Fruit fly (Drosophila melanogaster) whole organism, embryonic: ENCODE results near the gene CaMKI.

Experiments
- ATbp ChIP-seq: fragments of 200-800 bp; sonication (Bioruptor generic); optimal IDR thresholded peaks from 2 replicates; lab custom pipeline; 2017; ENCODE audit warnings: missing biosample characterization, mild to moderate bottlenecking, missing genetic modification characterization, missing genetic modification reagents
- Blimp-1 ChIP-seq: fragments of 200-800 bp; sonication (Bioruptor generic); optimal IDR thresholded peaks from 3 replicates; lab custom pipeline; 2018; ENCODE audit warnings: missing biosample characterization, missing genetic modification characterization, mild to moderate bottlenecking, moderate library complexity, missing genetic modification reagents
- CG10274 ChIP-seq: fragments of 200-800 bp; sonication (Bioruptor generic); optimal IDR thresholded peaks from 3 replicates; lab custom pipeline; 2017; ENCODE audit warnings: missing biosample characterization, mild to moderate bottlenecking, missing genetic modification characterization
- CG11504 ChIP-seq: fragments of 200-800 bp; sonication (Bioruptor generic); optimal IDR thresholded peaks from 3 replicates; lab custom pipeline; 2019; ENCODE audit warnings: missing biosample characterization, mild to moderate bottlenecking, missing genetic modification characterization, moderate library complexity
- CG11695 ChIP-seq: fragments of 200-800 bp; sonication (Bioruptor generic); IDR thresholded peaks from 3 replicates; pipeline ENCODE4 v1.3.6; 2022; ENCODE audit warnings: missing biosample characterization, missing genetic modification characterization
- CG12942 ChIP-seq: fragments of 200-800 bp; sonication (Bioruptor generic); optimal IDR thresholded peaks from 3 replicates; lab custom pipeline; 2016; ENCODE audit warnings: missing biosample characterization, missing genetic modification characterization
- CG13894 ChIP-seq: fragments of 200-800 bp; sonication (Bioruptor generic); optimal IDR thresholded peaks from 3 replicates; lab custom pipeline; 2018; ENCODE audit warnings: missing biosample characterization, mild to moderate bottlenecking, missing genetic modification characterization, moderate library complexity
- CG14710 ChIP-seq: fragments of 200-800 bp; sonication (Bioruptor generic); optimal IDR thresholded peaks from 3 replicates; lab custom pipeline; 2019; ENCODE audit warnings: missing biosample characterization, mild to moderate bottlenecking, missing genetic modification characterization, moderate library complexity
- CG14860 ChIP-seq: fragments of 200-800 bp; sonication (Bioruptor generic); IDR thresholded peaks from 3 replicates; pipeline ENCODE4 v1.3.6; 2022; ENCODE audit warnings: missing biosample characterization, missing genetic modification characterization; ENCODE audit not compliant: partially characterized antibody
- CG16813 ChIP-seq: fragments of 200-800 bp; sonication (Bioruptor generic); IDR thresholded peaks from 3 replicates; pipeline ENCODE4 v1.3.6; 2022; ENCODE audit warnings: missing biosample characterization, missing genetic modification characterization; ENCODE audit not compliant: partially characterized antibody
- CG2199 ChIP-seq: fragments of 200-800 bp; sonication (Bioruptor generic); IDR thresholded peaks from 3 replicates; pipeline ENCODE4 v1.3.6; 2022; ENCODE audit warnings: missing biosample characterization, missing genetic modification characterization
- CG2875 ChIP-seq: fragments of 200-800 bp; sonication (Bioruptor generic); optimal IDR thresholded peaks from 2 replicates; lab custom pipeline; 2017; ENCODE audit warnings: missing biosample characterization, mild to moderate bottlenecking, missing genetic modification characterization, missing genetic modification reagents
- CG32532 ChIP-seq: fragments of 200-800 bp; sonication (Bioruptor generic); IDR thresholded peaks from 2 replicates; pipeline ENCODE4 v1.3.6; 2022; ENCODE audit warnings: missing biosample characterization, missing genetic modification characterization
- CG3995 ChIP-seq: fragments of 200-800 bp; sonication (Bioruptor generic); optimal IDR thresholded peaks from 3 replicates; lab custom pipeline; 2016; ENCODE audit warnings: missing biosample characterization, missing genetic modification characterization
- CG4707 ChIP-seq: fragments of 200-800 bp; sonication (Bioruptor generic); optimal IDR thresholded peaks from 2 replicates; lab custom pipeline; 2018; ENCODE audit warnings: missing biosample characterization, mild to moderate bottlenecking, missing genetic modification characterization, moderate library complexity
- CG6791 ChIP-seq: fragments of 200-800 bp; sonication (Bioruptor generic); IDR thresholded peaks from 3 replicates; pipeline ENCODE4 v1.3.6; 2022; ENCODE audit warnings: missing biosample characterization, missing genetic modification characterization; ENCODE audit not compliant: partially characterized antibody
- CG8388 ChIP-seq: fragments of 200-800 bp; sonication (Bioruptor generic); optimal IDR thresholded peaks from 2 replicates; lab custom pipeline; 2019; ENCODE audit warnings: missing biosample characterization, mild to moderate bottlenecking, missing genetic modification characterization, moderate library complexity
- CrebB ChIP-seq: fragments of 200-800 bp; sonication (Bioruptor generic); optimal IDR thresholded peaks from 3 replicates; lab custom pipeline; 2018; ENCODE audit warnings: missing biosample characterization, mild to moderate bottlenecking, missing genetic modification characterization
- Doc3 ChIP-seq: fragments of 200-800 bp; sonication (Bioruptor generic); IDR thresholded peaks from 3 replicates; pipeline ENCODE4 v1.3.6; 2022; ENCODE audit warnings: missing biosample characterization, missing genetic modification characterization; ENCODE audit not compliant: partially characterized antibody
- Nf-YC ChIP-seq: fragments of 200-800 bp; optimal IDR thresholded peaks from 3 replicates; lab custom pipeline; 2019; ENCODE audit warnings: missing biosample characterization, mild to moderate bottlenecking, missing genetic modification characterization, moderate library complexity
- Opbp ChIP-seq: fragments of 200-800 bp; sonication (Bioruptor generic); IDR thresholded peaks from 3 replicates; pipeline ENCODE4 v1.3.6; 2022; ENCODE audit warnings: missing biosample characterization, missing genetic modification characterization; ENCODE audit not compliant: partially characterized antibody
- PHDP ChIP-seq: fragments of 200-800 bp; sonication (Bioruptor generic); optimal IDR thresholded peaks from 3 replicates; lab custom pipeline; 2018; ENCODE audit warnings: missing biosample characterization, mild to moderate bottlenecking, missing genetic modification characterization, moderate library complexity
- Ssrp ChIP-seq: fragments of 200-800 bp; sonication (Bioruptor generic); optimal IDR thresholded peaks from 2 replicates; lab custom pipeline; 2018; ENCODE audit warnings: missing biosample characterization, mild to moderate bottlenecking, missing genetic modification characterization, moderate library complexity
- Stat92E ChIP-seq, 3 experiments: fragments of >200 bp in 2 of 3; fragments of 200-800 bp in 1 of 3; sonication (Bioruptor generic) in 1 of 3; optimal IDR thresholded peaks; 2 replicates each; lab custom pipeline; 2017 to 2019; ENCODE audit warnings: missing biosample characterization in 3 of 3, missing genetic modification characterization in 3 of 3, mild to moderate bottlenecking in 1 of 3, moderate library complexity in 1 of 3
- ab ChIP-seq: fragments of 200-800 bp; sonication (Bioruptor generic); optimal IDR thresholded peaks from 2 replicates; lab custom pipeline; 2016; ENCODE audit warnings: missing biosample characterization, missing genetic modification characterization
- aop ChIP-seq: fragments of 200-800 bp; sonication (Bioruptor generic); IDR thresholded peaks from 2 replicates; pipeline ENCODE4 v1.3.6; 2022; ENCODE audit warnings: missing biosample characterization, missing genetic modification characterization
- chif ChIP-seq, 2 experiments: fragments of 200-800 bp; sonication (Bioruptor generic); optimal IDR thresholded peaks; 3 replicates each; lab custom pipeline; 2016; ENCODE audit warnings: missing biosample characterization in 2 of 2, missing genetic modification characterization in 2 of 2
- chinmo ChIP-seq: fragments of 200-800 bp; sonication (Bioruptor generic); IDR thresholded peaks from 4 replicates; pipeline ENCODE4 v1.3.6; 2022; ENCODE audit warnings: missing biosample characterization, missing genetic modification characterization; ENCODE audit not compliant: partially characterized antibody
- crp ChIP-seq, 2 experiments: fragments of 200-800 bp; sonication (Bioruptor generic); optimal IDR thresholded peaks; 2 replicates in 1 of 2; 3 replicates in 1 of 2; lab custom pipeline; 2017; ENCODE audit warnings: missing biosample characterization in 2 of 2, missing genetic modification characterization in 2 of 2, mild to moderate bottlenecking in 1 of 2, moderate library complexity in 1 of 2
- dmrt99B ChIP-seq: fragments of 200-800 bp; sonication (Bioruptor generic); optimal IDR thresholded peaks from 2 replicates; lab custom pipeline; 2018; ENCODE audit warnings: missing biosample characterization, mild to moderate bottlenecking, missing genetic modification characterization, moderate library complexity
- emc ChIP-seq: fragments of 200-800 bp; sonication (Bioruptor generic); optimal IDR thresholded peaks from 2 replicates; lab custom pipeline; 2016; ENCODE audit warnings: missing biosample characterization, missing genetic modification characterization
- ems ChIP-seq: fragments of 200-800 bp; sonication (Bioruptor generic); optimal IDR thresholded peaks from 3 replicates; lab custom pipeline; 2016; ENCODE audit warnings: missing biosample characterization, missing genetic modification characterization
- ewg ChIP-seq: fragments of 200-800 bp; sonication (Bioruptor generic); optimal IDR thresholded peaks from 3 replicates; lab custom pipeline; 2017; ENCODE audit warnings: mild to moderate bottlenecking, missing biosample characterization, missing genetic modification reagents, missing genetic modification characterization
- gro ChIP-seq: fragments of 200-800 bp; sonication (Bioruptor generic); optimal IDR thresholded peaks from 2 replicates; lab custom pipeline; 2016; ENCODE audit warnings: missing biosample characterization, missing genetic modification characterization
- kni ChIP-seq: fragments of 200-800 bp; sonication (Bioruptor generic); optimal IDR thresholded peaks from 3 replicates; lab custom pipeline; 2017; ENCODE audit warnings: mild to moderate bottlenecking, missing biosample characterization, missing genetic modification reagents, missing genetic modification characterization
- onecut ChIP-seq: fragments of 200-800 bp; sonication (Bioruptor generic); IDR thresholded peaks from 2 replicates; pipeline ENCODE4 v1.3.6; 2022; ENCODE audit warnings: missing biosample characterization, missing genetic modification characterization
- p53 ChIP-seq: fragments of 200-800 bp; sonication (Bioruptor generic); optimal IDR thresholded peaks from 2 replicates; lab custom pipeline; 2016; ENCODE audit warnings: missing biosample characterization, missing genetic modification characterization
- schlank ChIP-seq: fragments of 200-800 bp; sonication (Bioruptor generic); optimal IDR thresholded peaks from 2 replicates; lab custom pipeline; 2018; ENCODE audit warnings: missing biosample characterization, mild to moderate bottlenecking, missing genetic modification characterization
- sd ChIP-seq: fragments of 200-800 bp; sonication (Bioruptor generic); optimal IDR thresholded peaks from 3 replicates; lab custom pipeline; 2018; ENCODE audit warnings: missing biosample characterization, mild to moderate bottlenecking, missing genetic modification characterization, moderate library complexity
- sens ChIP-seq: fragments of 200-800 bp; sonication (Bioruptor generic); peaks from one replicate; lab custom pipeline; 2016; ENCODE audit warnings: missing biosample characterization, missing genetic modification characterization
- slp2 ChIP-seq: fragments of 200-800 bp; sonication (Bioruptor generic); optimal IDR thresholded peaks from 2 replicates; lab custom pipeline; 2016; ENCODE audit warnings: missing biosample characterization, missing genetic modification characterization
- vnd ChIP-seq: fragments of 200-800 bp; sonication (Bioruptor generic); IDR thresholded peaks from 3 replicates; pipeline ENCODE4 v1.3.6; 2022; ENCODE audit warnings: missing biosample characterization, missing genetic modification characterization; ENCODE audit not compliant: partially characterized antibody
- yki ChIP-seq: fragments of >200 bp; optimal IDR thresholded peaks from 3 replicates; lab custom pipeline; 2018
- z ChIP-seq: fragments of 200-800 bp; sonication (Bioruptor generic); IDR thresholded peaks from 3 replicates; pipeline ENCODE4 v1.3.6; 2022; ENCODE audit warnings: missing biosample characterization, missing genetic modification characterization

Gene CaMKI

DNA sequence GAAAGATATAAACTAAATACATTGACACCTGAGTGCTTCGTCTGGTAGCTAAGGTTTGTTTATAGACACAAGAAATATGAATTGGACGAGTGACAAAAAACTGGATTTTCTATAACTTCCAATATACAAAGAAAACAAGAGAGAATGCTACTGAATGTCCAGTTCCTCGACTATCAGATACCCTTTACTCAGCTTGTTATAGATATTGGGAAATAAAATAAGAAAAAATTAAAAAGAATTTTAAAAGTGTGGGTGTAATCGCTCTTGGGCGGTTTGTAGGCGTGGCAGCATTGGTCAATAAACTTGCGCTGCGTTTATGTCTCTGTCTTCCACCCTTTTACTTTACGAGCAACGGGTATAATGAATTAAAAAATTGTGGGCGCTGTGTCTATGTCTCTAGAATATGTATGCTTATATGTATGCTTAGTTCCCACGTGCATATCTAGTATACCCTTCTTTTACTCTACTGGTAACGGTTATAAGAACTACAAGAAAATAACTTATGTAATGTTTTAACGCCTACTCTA lies 53.1 kb downstream of the CaMKI start (continued):
- TF ChIP-seq vnd (GFP tag; lab: Robert Waterston, UW) (peak; percentile 34; the same call in 1 of the 3 replicates), schlank (no peak), CG14860 (peak; percentile 56; the same call in 2 of the 3 replicates)

DNA sequence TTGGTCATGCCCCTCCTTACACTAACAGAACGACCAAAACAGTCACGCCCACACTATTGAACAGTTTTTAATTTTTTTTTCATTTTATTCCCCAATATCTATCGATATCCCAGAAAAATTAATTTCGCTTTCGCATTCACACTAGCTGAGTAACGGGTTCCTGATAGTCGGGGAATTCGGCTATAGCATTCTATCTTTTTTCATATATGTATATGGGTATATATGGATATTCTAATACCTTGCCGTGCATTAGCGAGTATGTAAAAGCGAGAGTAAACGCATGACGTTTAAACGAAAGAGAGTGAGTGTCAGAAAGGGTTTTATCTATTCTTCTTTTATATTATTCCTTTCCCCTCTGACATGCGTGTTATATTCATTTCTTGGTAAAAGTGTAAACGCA lies 53.8 kb downstream of the CaMKI start:
- TF ChIP-seq Blimp-1 (GFP tag; lab: Kevin White, UChicago) = peak; percentile 81
- TF ChIP-seq CG2199 (GFP tag; lab: Robert Waterston, UW) = 0 out of 3 replicates have a peak, but pooled peaks have one; percentile 33
- TF ChIP-seq sens = peak; percentile 39
- TF ChIP-seq Ssrp (tag; lab: Kevin White, UChicago) = no peak
- TF ChIP-seq CG13894 (tag; lab: Kevin White, UChicago) = peak; percentile 80
- TF ChIP-seq CG4707 (GFP tag; lab: Kevin White, UChicago) = no peak
- no peak for TF ChIP-seq CrebB (tag; lab: Kevin White, UChicago)
- TF ChIP-seq CG32532 = no peak
- TF ChIP-seq CG11504 (tag; lab: Kevin White, UChicago) = no peak
- no peak for TF ChIP-seq CG14710 (tag; lab: Kevin White, UChicago)

DNA sequence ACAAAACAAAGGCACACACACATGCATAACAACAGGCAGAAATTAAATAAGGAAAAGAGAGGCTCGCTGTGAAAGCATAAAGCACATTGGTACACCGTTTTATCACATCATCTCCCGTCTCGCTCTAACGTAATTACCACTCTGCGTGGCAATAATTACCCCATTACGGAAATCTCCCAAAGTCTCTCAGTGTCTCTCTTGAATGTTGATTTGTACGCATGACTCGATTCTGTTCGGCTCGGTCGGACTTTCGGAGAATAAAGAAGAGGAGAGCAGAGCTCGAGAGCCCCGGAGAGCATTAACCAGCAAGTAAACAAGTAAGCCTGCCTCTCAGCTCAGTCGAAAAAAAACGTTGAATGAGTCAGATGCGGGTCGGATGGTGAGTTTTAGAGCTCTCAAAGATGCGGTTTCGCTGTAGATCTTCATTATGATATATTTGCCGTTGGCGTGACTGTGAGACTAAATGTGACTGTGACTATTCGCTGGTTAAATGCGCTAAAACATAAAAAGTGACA lies 56.2 kb downstream of the CaMKI start, which contains the start of gene zfh2:
Gene zfh2 (plus strand): TSS at position 332 of the 515 bp plus-strand sequence.
- TF ChIP-seq CG6791 (GFP tag; lab: Robert Waterston, UW) (0 out of 3 replicates have a peak, but pooled peaks have one; percentile 25), chinmo (GFP tag; lab: Robert Waterston, UW) (peak; percentile 88; the same call in 3 of the 4 replicates), kni (GFP tag; lab: Kevin White, UChicago) (peak; percentile 91), ab (GFP tag; lab: Kevin White, UChicago) (no peak), dmrt99B (tag; lab: Kevin White, UChicago) (peak; percentile 28), Opbp (GFP tag; lab: Robert Waterston, UW) (no peak), Doc3 (GFP tag; lab: Robert Waterston, UW) (peak; percentile 43; the same call in 1 of the 3 replicates), ewg (GFP tag; lab: Kevin White, UChicago) (peak; percentile 72), PHDP (tag; lab: Kevin White, UChicago) (peak; percentile 4), ems (GFP tag; lab: Kevin White, UChicago) (no peak), yki (lab: Kevin White, UChicago) (peak; percentile 80), z (GFP tag; lab: Robert Waterston, UW) (peak; percentile 81), p53 (GFP tag; lab: Kevin White, UChicago) (no peak), onecut (GFP tag; lab: Robert Waterston, UW) (peak; percentile 27; the same call in 1 of the 2 replicates), crp (GFP tag; optimal IDR thresholded peaks at IDR 0.05; lab: Kevin White, UChicago) (no peak), gro (GFP tag; lab: Kevin White, UChicago) (peak; percentile 51), CG8388 (peak; percentile 13), CG12942 (GFP tag; lab: Kevin White, UChicago) (no peak), sens (peak; percentile 69), CG11695 (GFP tag; lab: Robert Waterston, UW) (peak; percentile 43; the same call in 1 of the 3 replicates), chif (GFP tag; optimal IDR thresholded peaks at IDR 0.05; lab: Kevin White, UChicago) (no peak), Stat92E (GFP tag; optimal IDR thresholded peaks at IDR 0.05; lab: Kevin White, UChicago) (peak in 1 of 3 experiments; percentile 15), CG2875 (GFP tag; lab: Kevin White, UChicago) (no peak), Nf-YC (tag; lab: Kevin White, UChicago) (peak; percentile 96), CG16813 (GFP tag; lab: Robert Waterston, UW) (peak; percentile 20; the same call in 1 of the 3 replicates), emc (GFP tag; lab: Kevin White, UChicago) (no peak), CG3995 (GFP tag; lab: Kevin White, UChicago) (peak; percentile 92), CG10274 (GFP tag; lab: Kevin White, UChicago) (no peak), slp2 (GFP tag; lab: Kevin White, UChicago) (no peak), ATbp (peak; percentile 1), sd (tag; lab: Kevin White, UChicago) (peak; percentile 43), aop (GFP tag; lab: Robert Waterston, UW) (no peak)
